Fruit fly (Drosophila melanogaster): ENCODE data around the gene CG8907.

DNA sequence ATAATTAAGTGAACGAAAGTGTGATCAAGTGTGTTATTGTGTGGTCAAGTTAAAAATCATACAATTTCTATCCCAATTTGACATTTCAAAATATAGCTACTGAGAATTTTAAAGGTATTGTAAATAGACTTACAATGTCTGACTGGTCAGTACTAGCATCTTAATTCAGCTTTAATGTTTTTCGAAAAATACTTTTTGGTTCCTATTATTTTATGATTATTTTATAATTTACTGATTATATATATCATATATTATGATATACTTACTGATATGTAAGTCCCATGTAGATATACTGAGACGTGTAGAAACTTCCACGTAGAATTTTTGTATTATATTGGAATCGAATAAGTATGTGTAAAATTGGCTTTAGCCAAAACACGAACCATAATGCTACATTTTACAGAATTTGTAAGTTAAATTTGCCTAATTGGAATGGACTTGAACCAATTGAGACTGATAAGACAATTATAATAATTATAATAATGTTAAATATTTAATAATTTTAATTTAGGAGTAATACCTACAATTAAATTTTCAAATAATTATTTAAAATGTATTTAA, 30.2 kb upstream of the CG8907 start, which contains the start of gene Actn3:
- no peak for TF ChIP-seq CG1621 (tag; optimal IDR thresholded peaks at IDR 0.05)
- TF ChIP-seq CG8119 (GFP tag; IDR thresholded peaks at IDR 0.05): no peak
- no peak for TF ChIP-seq Sox102F (GFP tag; optimal IDR thresholded peaks at IDR 0.05)
